Worm (Caenorhabditis elegans) whole organism, L3 larva: ENCODE results near the gene old-1.

Experiments
- aly-2 ChIP-seq: fragments of 150-350 bp; optimal IDR thresholded peaks from 2 replicates; lab custom pipeline; 2014; ENCODE audit warnings: missing biosample characterization, missing genetic modification characterization
- ama-1 ChIP-seq: fragments of 150-350 bp; optimal IDR thresholded peaks from 2 replicates; lab custom pipeline; 2018
- egl-27 ChIP-seq: sonication (generic microtip); optimal IDR thresholded peaks from 4 replicates; lab custom pipeline; 2017; ENCODE audit warnings: missing biosample characterization, missing genetic modification reagents, missing genetic modification characterization
- egl-5 ChIP-seq: fragments of 150-350 bp; optimal IDR thresholded peaks from 2 replicates; lab custom pipeline; 2017; ENCODE audit warnings: missing biosample characterization, missing genetic modification reagents, missing genetic modification characterization, inconsistent platforms
- lin-15B ChIP-seq: fragments of 150-350 bp; optimal IDR thresholded peaks from 2 replicates; lab custom pipeline; 2014; ENCODE audit warnings: missing biosample characterization, missing genetic modification characterization
- lin-39 ChIP-seq: fragments of 150-350 bp; optimal IDR thresholded peaks from 2 replicates; lab custom pipeline; 2018; ENCODE audit warnings: missing biosample characterization, missing genetic modification reagents, missing genetic modification characterization
- nhr-25 ChIP-seq: sonication (generic microtip); optimal IDR thresholded peaks from 2 replicates; lab custom pipeline; 2017; ENCODE audit warnings: missing biosample characterization, missing genetic modification characterization
- nhr-28 ChIP-seq: fragments of 150-350 bp; optimal IDR thresholded peaks from 2 replicates; lab custom pipeline; 2014; ENCODE audit warnings: missing biosample characterization, missing genetic modification characterization
- skn-1 ChIP-seq: fragments of 150-350 bp; optimal IDR thresholded peaks from 2 replicates; lab custom pipeline; 2014; ENCODE audit warnings: missing biosample characterization, missing genetic modification characterization
- snpc-4 ChIP-seq: fragments of 150-350 bp; optimal IDR thresholded peaks from 2 replicates; lab custom pipeline; 2014; ENCODE audit warnings: missing biosample characterization, missing genetic modification characterization
- unc-62 ChIP-seq: fragments of 150-350 bp; sonication (generic microtip); optimal IDR thresholded peaks from 4 replicates; lab custom pipeline; 2014; ENCODE audit warnings: missing biosample characterization, missing genetic modification reagents, missing genetic modification characterization
- ztf-4 ChIP-seq: fragments of 150-350 bp; optimal IDR thresholded peaks from 2 replicates; lab custom pipeline; 2014; ENCODE audit warnings: missing biosample characterization, missing genetic modification characterization

- TF ChIP-seq nhr-28: no peak
- no peak for TF ChIP-seq snpc-4 (tag; lab: Kevin White, UChicago)
- TF ChIP-seq egl-5 (tag; lab: Kevin White, UChicago): no peak
- TF ChIP-seq ztf-4 (tag; lab: Kevin White, UChicago): no peak
- TF ChIP-seq ama-1 (lab: Kevin White, UChicago): no peak
- no peak for TF ChIP-seq egl-27
- no peak for TF ChIP-seq nhr-25 (tag; lab: Kevin White, UChicago)
- TF ChIP-seq lin-39 (tag; lab: Kevin White, UChicago): no peak
- TF ChIP-seq skn-1: no peak
- no peak for TF ChIP-seq aly-2 (tag; lab: Kevin White, UChicago)
- TF ChIP-seq unc-62 (GFP tag; lab: Kevin White, UChicago): no peak
- TF ChIP-seq lin-15B (tag; lab: Kevin White, UChicago): no peak
Observed at ce11 chrII:9894435-9894834, 25.9 kb upstream of the old-1 start, which contains the start of gene F26C11.1.
